Worm (Caenorhabditis elegans) whole organism, young adult: ENCODE data around the gene pygl-1.
"Not testable (repeated sequence)": the region's sequence is repeated elsewhere in the genome, so short reads cannot be mapped to it uniquely, and the experiment has no call there.

Experiments used
- attf-6 ChIP-seq: fragments of 200-800 bp; sonication (Bioruptor generic); IDR thresholded peaks from 2 replicates; pipeline ENCODE4 v1.3.6; 2022; ENCODE audit warnings: missing genetic modification reagents, missing genetic modification characterization, missing compliant biosample characterization
- efl-1 ChIP-seq: fragments of 150-350 bp; optimal IDR thresholded peaks from 2 replicates; lab custom pipeline; 2014; ENCODE audit warnings: missing biosample characterization, missing genetic modification reagents, missing genetic modification characterization
- nfya-1 ChIP-seq: sonication (generic microtip); optimal IDR thresholded peaks from 2 replicates; lab custom pipeline; 2017; ENCODE audit warnings: antibody characterized with exemption, missing compliant biosample characterization, missing genetic modification characterization, borderline replicate concordance; ENCODE audit not compliant: insufficient read depth

DNA sequence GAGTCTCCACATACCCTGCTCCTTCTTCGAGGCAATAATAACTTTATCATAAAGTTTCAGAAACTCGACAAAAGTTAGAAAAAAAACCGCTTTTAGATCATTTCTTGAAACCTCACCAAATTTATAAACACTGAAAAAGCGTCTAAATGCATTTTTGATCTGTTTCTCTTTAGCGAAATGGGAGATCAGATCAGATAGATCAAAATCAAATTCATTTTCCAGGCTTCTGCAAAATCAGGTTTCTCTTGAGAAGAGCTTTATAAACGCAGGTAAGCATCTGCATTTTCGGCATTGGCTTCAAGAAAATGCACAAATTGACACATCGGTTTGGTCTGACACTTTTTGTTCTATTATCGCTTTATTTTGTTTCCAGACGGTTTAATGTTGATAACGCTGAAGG lies 6.4 kb upstream of the pygl-1 start, which contains the start of gene F40C5.1:
- not testable (repeated sequence) for TF ChIP-seq nfya-1 (tag; lab: Kevin White, UChicago); attf-6 (GFP tag; lab: Robert Waterston, UW); efl-1 (GFP tag; lab: Kevin White, UChicago)
